Fruit fly (Drosophila melanogaster) whole organism, prepupa: ENCODE measurements around the gene CG31787.
A peak's percentile ranks its signal among the peaks of the same experiment; 100 is the strongest.

ENCODE experiments used
- Blimp-1 ChIP-seq: fragments of 200-800 bp; sonication (Bioruptor generic); optimal IDR thresholded peaks from 3 replicates; lab custom pipeline; 2017; ENCODE audit warnings: missing biosample characterization, missing genetic modification characterization, mild to moderate bottlenecking, moderate library complexity, missing genetic modification reagents
- CG10631 ChIP-seq: fragments of 200-800 bp; sonication (Bioruptor generic); optimal IDR thresholded peaks from 2 replicates; lab custom pipeline; 2016; ENCODE audit warnings: missing biosample characterization, missing genetic modification characterization
- CG11294 ChIP-seq: fragments of 200-800 bp; sonication (Bioruptor generic); IDR thresholded peaks from 2 replicates; pipeline ENCODE4 v1.3.6; 2022; ENCODE audit warnings: missing biosample characterization, missing genetic modification characterization
- CG11762 ChIP-seq: fragments of 200-800 bp; sonication (Bioruptor generic); optimal IDR thresholded peaks from 3 replicates; lab custom pipeline; 2016; ENCODE audit warnings: missing biosample characterization, missing genetic modification characterization; ENCODE audit not compliant: insufficient read depth
- CG11902 ChIP-seq: fragments of 200-800 bp; sonication (Bioruptor generic); optimal IDR thresholded peaks from 3 replicates; lab custom pipeline; 2016; ENCODE audit warnings: missing biosample characterization, missing genetic modification characterization
- CG15336 ChIP-seq: fragments of 200-800 bp; sonication (Bioruptor generic); IDR thresholded peaks from 2 replicates; pipeline ENCODE4 v1.3.6; 2022; ENCODE audit warnings: missing biosample characterization, missing genetic modification characterization
- CG1621 ChIP-seq: fragments of 200-800 bp; sonication (Bioruptor generic); optimal IDR thresholded peaks from 3 replicates; lab custom pipeline; 2018; ENCODE audit warnings: missing biosample characterization, mild to moderate bottlenecking, missing genetic modification characterization
- CG16779 ChIP-seq: fragments of 200-800 bp; sonication (Bioruptor generic); optimal IDR thresholded peaks from 3 replicates; lab custom pipeline; 2017; ENCODE audit warnings: missing biosample characterization, mild to moderate bottlenecking, missing genetic modification characterization
- CG3032 ChIP-seq: fragments of 200-800 bp; optimal IDR thresholded peaks from 2 replicates; lab custom pipeline; 2019; ENCODE audit warnings: missing biosample characterization, mild to moderate bottlenecking, missing genetic modification characterization, moderate library complexity
- CG31627 ChIP-seq: fragments of 200-800 bp; sonication (Bioruptor generic); optimal IDR thresholded peaks from 3 replicates; lab custom pipeline; 2016; ENCODE audit warnings: missing biosample characterization, missing genetic modification characterization
- CG34406 ChIP-seq: fragments of 200-800 bp; sonication (Bioruptor generic); optimal IDR thresholded peaks from 3 replicates; lab custom pipeline; 2016; ENCODE audit warnings: missing biosample characterization, missing genetic modification characterization
- CG4318 ChIP-seq: fragments of 200-800 bp; sonication (Bioruptor generic); optimal IDR thresholded peaks from 3 replicates; lab custom pipeline; 2017; ENCODE audit warnings: missing biosample characterization, mild to moderate bottlenecking, missing genetic modification characterization
- CG6163 ChIP-seq: fragments of 200-800 bp; sonication (Bioruptor generic); IDR thresholded peaks from 3 replicates; pipeline ENCODE4 v1.3.6; 2022; ENCODE audit warnings: missing biosample characterization, missing genetic modification characterization
- CG6276 ChIP-seq: fragments of 200-800 bp; sonication (Bioruptor generic); optimal IDR thresholded peaks from 2 replicates; lab custom pipeline; 2017; ENCODE audit warnings: missing biosample characterization, mild to moderate bottlenecking, missing genetic modification characterization
- CG6792 ChIP-seq: fragments of 200-800 bp; sonication (Bioruptor generic); optimal IDR thresholded peaks from 3 replicates; lab custom pipeline; 2016; ENCODE audit warnings: missing biosample characterization, missing genetic modification characterization
- CG6808 ChIP-seq: fragments of 200-800 bp; sonication (Bioruptor generic); optimal IDR thresholded peaks from 3 replicates; lab custom pipeline; 2017; ENCODE audit warnings: missing biosample characterization, missing genetic modification characterization, mild to moderate bottlenecking, moderate library complexity, missing genetic modification reagents
- CG6854 ChIP-seq: fragments of 200-800 bp; sonication (Bioruptor generic); optimal IDR thresholded peaks from 2 replicates; lab custom pipeline; 2017; ENCODE audit warnings: missing biosample characterization, mild to moderate bottlenecking, missing genetic modification characterization
- CG7368 ChIP-seq: fragments of 200-800 bp; sonication (Bioruptor generic); optimal IDR thresholded peaks from 3 replicates; lab custom pipeline; 2016; ENCODE audit warnings: missing biosample characterization, missing genetic modification characterization
- CG8119 ChIP-seq: fragments of 200-800 bp; sonication (Bioruptor generic); IDR thresholded peaks from 3 replicates; pipeline ENCODE4 v1.3.6; 2022; ENCODE audit warnings: missing biosample characterization, missing genetic modification characterization
- CG8319 ChIP-seq: fragments of 200-800 bp; sonication (Bioruptor generic); optimal IDR thresholded peaks from 3 replicates; lab custom pipeline; 2016; ENCODE audit warnings: missing biosample characterization, missing genetic modification characterization
- CG8632 ChIP-seq: fragments of 200-800 bp; sonication (Bioruptor generic); optimal IDR thresholded peaks from 3 replicates; lab custom pipeline; 2016; ENCODE audit warnings: missing biosample characterization, missing genetic modification characterization
- CG9139 ChIP-seq: fragments of 200-800 bp; sonication (Bioruptor generic); optimal IDR thresholded peaks from 3 replicates; lab custom pipeline; 2017; ENCODE audit warnings: missing biosample characterization, mild to moderate bottlenecking, missing genetic modification characterization
- Eip75B ChIP-seq: fragments of 200-800 bp; sonication (Bioruptor generic); optimal IDR thresholded peaks from 3 replicates; lab custom pipeline; 2016; ENCODE audit warnings: missing biosample characterization, missing genetic modification characterization
- Eip78C ChIP-seq: fragments of 200-800 bp; sonication (Bioruptor generic); peaks from one replicate; lab custom pipeline; 2016; ENCODE audit warnings: missing biosample characterization, missing genetic modification characterization
- Eip93F ChIP-seq: fragments of 200-800 bp; sonication (Bioruptor generic); optimal IDR thresholded peaks from 2 replicates; lab custom pipeline; 2016; ENCODE audit warnings: missing biosample characterization, mild to moderate bottlenecking, missing genetic modification characterization
- Ets21C ChIP-seq: fragments of 200-800 bp; sonication (Bioruptor generic); optimal IDR thresholded peaks from 3 replicates; lab custom pipeline; 2016; ENCODE audit warnings: missing biosample characterization, missing genetic modification characterization
- Ets96B ChIP-seq: fragments of 200-800 bp; optimal IDR thresholded peaks from 2 replicates; lab custom pipeline; 2019; ENCODE audit warnings: missing biosample characterization, mild to moderate bottlenecking, missing genetic modification characterization, moderate library complexity
- Gug ChIP-seq: fragments of 200-800 bp; sonication (Bioruptor generic); IDR thresholded peaks from 2 replicates; pipeline ENCODE4 v1.3.6; 2022; ENCODE audit warnings: missing biosample characterization, missing genetic modification characterization
- Hr38 ChIP-seq: sonication (Bioruptor generic); optimal IDR thresholded peaks from 2 replicates; lab custom pipeline; 2016; ENCODE audit warnings: missing biosample characterization, missing genetic modification characterization
- Hr39 ChIP-seq: fragments of 200-800 bp; sonication (Bioruptor generic); optimal IDR thresholded peaks from 2 replicates; lab custom pipeline; 2016; ENCODE audit warnings: missing biosample characterization, missing genetic modification characterization
- Hr4 ChIP-seq: fragments of 200-800 bp; sonication (Bioruptor generic); optimal IDR thresholded peaks from 3 replicates; lab custom pipeline; 2016; ENCODE audit warnings: missing biosample characterization, missing genetic modification characterization
- Lpt ChIP-seq: fragments of 200-800 bp; sonication (Bioruptor generic); optimal IDR thresholded peaks from 3 replicates; lab custom pipeline; 2016; ENCODE audit warnings: missing biosample characterization, missing genetic modification characterization
- Met ChIP-seq: fragments of 200-800 bp; sonication (Bioruptor generic); optimal IDR thresholded peaks from 3 replicates; lab custom pipeline; 2016; ENCODE audit warnings: missing biosample characterization, missing genetic modification characterization
- OdsH ChIP-seq: fragments of 200-800 bp; sonication (Bioruptor generic); optimal IDR thresholded peaks from 3 replicates; lab custom pipeline; 2016; ENCODE audit warnings: missing biosample characterization, missing genetic modification characterization
- Smox ChIP-seq: fragments of 200-800 bp; sonication (Bioruptor generic); optimal IDR thresholded peaks from 3 replicates; lab custom pipeline; 2016; ENCODE audit warnings: missing biosample characterization, missing genetic modification characterization
- Sox102F ChIP-seq: fragments of 200-800 bp; sonication (Bioruptor generic); optimal IDR thresholded peaks from 2 replicates; lab custom pipeline; 2016; ENCODE audit warnings: missing biosample characterization, mild to moderate bottlenecking, missing genetic modification characterization
- Sox14 ChIP-seq: fragments of 200-800 bp; sonication (Bioruptor generic); optimal IDR thresholded peaks from 3 replicates; lab custom pipeline; 2016; ENCODE audit warnings: missing biosample characterization, missing genetic modification characterization
- Sox15 ChIP-seq: fragments of 200-800 bp; sonication (Bioruptor generic); optimal IDR thresholded peaks from 3 replicates; lab custom pipeline; 2016; ENCODE audit warnings: missing biosample characterization, missing genetic modification characterization
- achi ChIP-seq: fragments of 200-800 bp; sonication (Bioruptor generic); optimal IDR thresholded peaks from 3 replicates; lab custom pipeline; 2016; ENCODE audit warnings: missing biosample characterization, missing genetic modification characterization
- cyc ChIP-seq: fragments of 200-800 bp; sonication (Bioruptor generic); optimal IDR thresholded peaks from 3 replicates; lab custom pipeline; 2016; ENCODE audit warnings: missing biosample characterization, missing genetic modification characterization
- eg ChIP-seq: fragments of 200-800 bp; sonication (Bioruptor generic); IDR thresholded peaks from 3 replicates; pipeline ENCODE4 v1.3.6; 2022; ENCODE audit warnings: missing biosample characterization, missing genetic modification characterization
- esn ChIP-seq: fragments of 200-800 bp; sonication (Bioruptor generic); optimal IDR thresholded peaks from 2 replicates; lab custom pipeline; 2016; ENCODE audit warnings: missing biosample characterization, mild to moderate bottlenecking, missing genetic modification characterization, moderate library complexity
- fd59A ChIP-seq: fragments of 200-800 bp; sonication (Bioruptor generic); optimal IDR thresholded peaks from 2 replicates; lab custom pipeline; 2017; ENCODE audit warnings: missing biosample characterization, mild to moderate bottlenecking, missing genetic modification characterization, missing genetic modification reagents
- fd85E ChIP-seq: fragments of 200-800 bp; sonication (Bioruptor generic); optimal IDR thresholded peaks from 3 replicates; lab custom pipeline; 2016; ENCODE audit warnings: missing biosample characterization, missing genetic modification characterization
- fkh ChIP-seq: fragments of 200-800 bp; sonication (Bioruptor generic); optimal IDR thresholded peaks from 3 replicates; lab custom pipeline; 2017; ENCODE audit warnings: missing biosample characterization, mild to moderate bottlenecking, missing genetic modification characterization, moderate library complexity
- lz ChIP-seq: fragments of 200-800 bp; sonication (Bioruptor generic); optimal IDR thresholded peaks from 3 replicates; lab custom pipeline; 2016; ENCODE audit warnings: missing biosample characterization, missing genetic modification characterization
- net ChIP-seq: fragments of 200-800 bp; sonication (Bioruptor generic); optimal IDR thresholded peaks from 3 replicates; lab custom pipeline; 2016; ENCODE audit warnings: missing biosample characterization, missing genetic modification characterization
- pdm3 ChIP-seq: fragments of 200-800 bp; sonication (Bioruptor generic); optimal IDR thresholded peaks from 3 replicates; lab custom pipeline; 2016; ENCODE audit warnings: missing biosample characterization, missing genetic modification characterization
- salr ChIP-seq, 2 experiments: fragments of 200-800 bp; sonication (Bioruptor generic); optimal IDR thresholded peaks; 3 replicates each; lab custom pipeline; 2016 to 2018; ENCODE audit warnings: missing biosample characterization in 2 of 2, missing genetic modification characterization in 2 of 2, mild to moderate bottlenecking in 1 of 2
- ss ChIP-seq, 2 experiments: fragments of 200-800 bp; sonication (Bioruptor generic); optimal IDR thresholded peaks; 2 replicates in 1 of 2; 3 replicates in 1 of 2; lab custom pipeline; 2017 to 2018; ENCODE audit warnings: mild to moderate bottlenecking in 2 of 2, missing biosample characterization in 2 of 2, missing genetic modification characterization in 2 of 2, moderate library complexity in 1 of 2
- svp ChIP-seq: fragments of 200-800 bp; sonication (Bioruptor generic); peaks from one replicate; lab custom pipeline; 2016; ENCODE audit warnings: missing biosample characterization, missing genetic modification characterization
- topi ChIP-seq: fragments of 200-800 bp; sonication (Bioruptor generic); optimal IDR thresholded peaks from 3 replicates; lab custom pipeline; 2016; ENCODE audit warnings: missing biosample characterization, missing genetic modification characterization

CG31787 gene

dm6 chr2L:18319577-18320316 lies 34.2 kb upstream of the CG31787 start, which contains the start of gene Fas3:
Gene Fas3, plus strand, starts transcription at chr2L:18320102.
- no peak for TF ChIP-seq Hr38 (GFP tag; lab: Kevin White, UChicago)
- TF ChIP-seq Hr39 (GFP tag; lab: Kevin White, UChicago), result no peak
- no peak for TF ChIP-seq CG10631 (GFP tag; lab: Kevin White, UChicago)
- no peak for TF ChIP-seq CG31627
- TF ChIP-seq Blimp-1 (GFP tag; lab: Kevin White, UChicago), result no peak
- TF ChIP-seq fd59A (GFP tag; lab: Kevin White, UChicago), result no peak
- TF ChIP-seq CG6854, result peak; percentile 74
- no peak for TF ChIP-seq CG7368 (GFP tag; lab: Kevin White, UChicago)
- TF ChIP-seq CG9139 (GFP tag; lab: Kevin White, UChicago), result peak; percentile 39
- TF ChIP-seq CG34406 (GFP tag; lab: Kevin White, UChicago), result no peak
- peak; percentile 59 for TF ChIP-seq CG1621 (tag; lab: Kevin White, UChicago)
- no peak for TF ChIP-seq CG3032 (tag; lab: Kevin White, UChicago)
- no peak for TF ChIP-seq CG6792 (GFP tag; lab: Kevin White, UChicago)
- TF ChIP-seq Smox (GFP tag; lab: Kevin White, UChicago), result no peak
- TF ChIP-seq achi (GFP tag; lab: Kevin White, UChicago), result peak; percentile 8
- no peak for TF ChIP-seq cyc (GFP tag; lab: Kevin White, UChicago)
- no peak for TF ChIP-seq svp (GFP tag; lab: Kevin White, UChicago)
- TF ChIP-seq ss (GFP tag; optimal IDR thresholded peaks at IDR 0.05; lab: Kevin White, UChicago), result peak; percentile 51 to 66
- peak; percentile 39 for TF ChIP-seq Hr4
- TF ChIP-seq esn (GFP tag; lab: Kevin White, UChicago), result peak; percentile 25
- no peak for TF ChIP-seq Eip75B (GFP tag; lab: Kevin White, UChicago)
- peak; percentile 44 for TF ChIP-seq fkh
- TF ChIP-seq fd85E, result no peak
- no peak for TF ChIP-seq Sox14 (GFP tag; lab: Kevin White, UChicago)
- TF ChIP-seq CG15336 (GFP tag; lab: Robert Waterston, UW), result no peak
- TF ChIP-seq eg, result peak; percentile 57; the same call in 2 of the 3 replicates
- no peak for TF ChIP-seq CG11902 (GFP tag; lab: Kevin White, UChicago)
- TF ChIP-seq OdsH, result peak; percentile 28
- TF ChIP-seq CG8119 (GFP tag; lab: Robert Waterston, UW), result no peak
- TF ChIP-seq Ets96B (tag; lab: Kevin White, UChicago), result no peak
- TF ChIP-seq Gug (GFP tag; lab: Robert Waterston, UW), result no peak
- peak; percentile 25 for TF ChIP-seq Met (GFP tag; lab: Kevin White, UChicago)
- TF ChIP-seq CG6276, result peak; percentile 5
- no peak for TF ChIP-seq Eip93F (GFP tag; lab: Kevin White, UChicago)
- no peak for TF ChIP-seq CG6808 (GFP tag; lab: Kevin White, UChicago)
- no peak for TF ChIP-seq net (GFP tag; lab: Kevin White, UChicago)
- no peak for TF ChIP-seq pdm3
- no peak for TF ChIP-seq CG8632 (GFP tag; lab: Kevin White, UChicago)
- peak; percentile 5 to 23 for TF ChIP-seq salr (GFP tag; optimal IDR thresholded peaks at IDR 0.05; lab: Kevin White, UChicago)
- TF ChIP-seq Sox15 (GFP tag; lab: Kevin White, UChicago), result no peak
- no peak for TF ChIP-seq topi
- no peak for TF ChIP-seq Ets21C (GFP tag; lab: Kevin White, UChicago)
- TF ChIP-seq lz (GFP tag; lab: Kevin White, UChicago), result peak; percentile 38
- TF ChIP-seq CG6163 (GFP tag; lab: Robert Waterston, UW), result no peak; the same call in 2 of the 3 replicates
- TF ChIP-seq CG4318 (GFP tag; lab: Kevin White, UChicago), result no peak
- no peak for TF ChIP-seq CG11762 (GFP tag; lab: Kevin White, UChicago)
- no peak for TF ChIP-seq Sox102F (GFP tag; lab: Kevin White, UChicago)
- peak; percentile 28; the same call in 1 of the 2 replicates for TF ChIP-seq CG11294 (GFP tag; lab: Robert Waterston, UW)
- TF ChIP-seq Lpt (GFP tag; lab: Kevin White, UChicago), result no peak
- TF ChIP-seq CG8319 (GFP tag; lab: Kevin White, UChicago), result no peak
- TF ChIP-seq CG16779 (tag; lab: Kevin White, UChicago), result peak; percentile 19
- peak; percentile 77 for TF ChIP-seq Eip78C (GFP tag; lab: Kevin White, UChicago)
